Fruit fly (Drosophila melanogaster) whole organism, embryonic: ENCODE data around the gene Rpp14a.

ENCODE experiments used
- CG12071 ChIP-seq: fragments of 200-800 bp; sonication (Bioruptor generic); optimal IDR thresholded peaks from 3 replicates; lab custom pipeline; 2018; ENCODE audit warnings: missing biosample characterization, mild to moderate bottlenecking, missing genetic modification characterization
- CG14860 ChIP-seq: fragments of 200-800 bp; sonication (Bioruptor generic); IDR thresholded peaks from 3 replicates; pipeline ENCODE4 v1.3.6; 2022; ENCODE audit warnings: missing biosample characterization, missing genetic modification characterization; ENCODE audit not compliant: partially characterized antibody
- CG1603 ChIP-seq: fragments of 200-800 bp; sonication (Bioruptor generic); optimal IDR thresholded peaks from 2 replicates; lab custom pipeline; 2019; ENCODE audit warnings: missing biosample characterization, mild to moderate bottlenecking, missing genetic modification characterization, moderate library complexity
- CG32767 ChIP-seq: fragments of 200-800 bp; sonication (Bioruptor generic); IDR thresholded peaks from 2 replicates; pipeline ENCODE4 v1.3.6; 2022; ENCODE audit warnings: missing biosample characterization, missing genetic modification characterization
- Hr39 ChIP-seq: fragments of >200 bp; optimal IDR thresholded peaks from 2 replicates; lab custom pipeline; 2017
- Lim3 ChIP-seq: fragments of 200-800 bp; sonication (Bioruptor generic); IDR thresholded peaks from 2 replicates; pipeline ENCODE4 v1.3.6; 2022; ENCODE audit warnings: missing biosample characterization, missing genetic modification characterization
- MTF-1 ChIP-seq: fragments of 200-800 bp; sonication (Bioruptor generic); optimal IDR thresholded peaks from 2 replicates; lab custom pipeline; 2018; ENCODE audit warnings: missing biosample characterization, mild to moderate bottlenecking, missing genetic modification characterization, borderline replicate concordance
- Six4 ChIP-seq: fragments of 200-800 bp; sonication (Bioruptor generic); optimal IDR thresholded peaks from 2 replicates; lab custom pipeline; 2016; ENCODE audit warnings: missing biosample characterization, missing genetic modification characterization
- btn ChIP-seq: fragments of 200-800 bp; sonication (Bioruptor generic); optimal IDR thresholded peaks from 2 replicates; lab custom pipeline; 2016; ENCODE audit warnings: missing biosample characterization, missing genetic modification characterization
- maf-S ChIP-seq: fragments of 200-800 bp; sonication (Bioruptor generic); optimal IDR thresholded peaks from 2 replicates; lab custom pipeline; 2016; ENCODE audit warnings: missing biosample characterization, missing genetic modification characterization
- pita ChIP-seq: fragments of 200-800 bp; sonication (Bioruptor generic); optimal IDR thresholded peaks from 2 replicates; lab custom pipeline; 2017; ENCODE audit warnings: missing biosample characterization, mild to moderate bottlenecking, missing genetic modification characterization

dm6 chr3R:30091795-30092699 is 35.4 kb downstream of the Rpp14a start:
- TF ChIP-seq MTF-1 (GFP tag; lab: Kevin White, UChicago) (no peak), pita (no peak), btn (GFP tag; lab: Kevin White, UChicago) (no peak), CG14860 (GFP tag; lab: Robert Waterston, UW) (no peak), Six4 (GFP tag; lab: Kevin White, UChicago) (no peak), Lim3 (GFP tag; lab: Robert Waterston, UW) (no peak), CG12071 (GFP tag; lab: Kevin White, UChicago) (no peak), maf-S (GFP tag; lab: Kevin White, UChicago) (no peak), CG1603 (tag; lab: Kevin White, UChicago) (no peak), CG32767 (no peak), Hr39 (no peak)
